Fruit fly (Drosophila melanogaster) whole organism, pupa: ENCODE data around the gene Cdc16.
A peak's percentile ranks its signal among the peaks of the same experiment; 100 is the strongest.

ENCODE experiments used
- CG12605 ChIP-seq: fragments of 200-800 bp; sonication (Bioruptor generic); IDR thresholded peaks from 2 replicates; pipeline ENCODE4 v1.3.6; 2022; ENCODE audit warnings: missing biosample characterization, missing genetic modification characterization
- CG13204 ChIP-seq: fragments of 200-800 bp; sonication (Bioruptor generic); optimal IDR thresholded peaks from 2 replicates; lab custom pipeline; 2018; ENCODE audit warnings: missing biosample characterization, mild to moderate bottlenecking, missing genetic modification characterization, moderate library complexity
- CG14655 ChIP-seq: fragments of 200-800 bp; sonication (Bioruptor generic); optimal IDR thresholded peaks from 3 replicates; lab custom pipeline; 2017; ENCODE audit warnings: mild to moderate bottlenecking, missing biosample characterization, missing genetic modification reagents, missing genetic modification characterization
- CG17806 ChIP-seq: fragments of 200-800 bp; sonication (Bioruptor generic); optimal IDR thresholded peaks from 2 replicates; lab custom pipeline; 2018; ENCODE audit warnings: missing biosample characterization, mild to moderate bottlenecking, missing genetic modification characterization, moderate library complexity
- CG34367 ChIP-seq: fragments of 200-800 bp; sonication (Bioruptor generic); optimal IDR thresholded peaks from 2 replicates; lab custom pipeline; 2018; ENCODE audit warnings: missing biosample characterization, mild to moderate bottlenecking, missing genetic modification characterization
- CG4496 ChIP-seq: fragments of 200-800 bp; sonication (Bioruptor generic); IDR thresholded peaks from 3 replicates; pipeline ENCODE4 v1.3.6; 2022; ENCODE audit warnings: missing biosample characterization, missing genetic modification characterization
- CG8159 ChIP-seq: fragments of 200-800 bp; sonication (Bioruptor generic); optimal IDR thresholded peaks from 3 replicates; lab custom pipeline; 2018; ENCODE audit warnings: missing biosample characterization, mild to moderate bottlenecking, missing genetic modification characterization, moderate library complexity
- CG9948 ChIP-seq: fragments of 200-800 bp; sonication (Bioruptor generic); optimal IDR thresholded peaks from 2 replicates; lab custom pipeline; 2018; ENCODE audit warnings: missing biosample characterization, mild to moderate bottlenecking, missing genetic modification characterization, moderate library complexity
- D1 ChIP-seq: fragments of 200-800 bp; sonication (Bioruptor generic); optimal IDR thresholded peaks from 2 replicates; lab custom pipeline; 2018; ENCODE audit warnings: missing biosample characterization, mild to moderate bottlenecking, missing genetic modification characterization, moderate library complexity
- EcR ChIP-seq: fragments of 200-800 bp; sonication (Bioruptor generic); optimal IDR thresholded peaks from 3 replicates; lab custom pipeline; 2019; ENCODE audit warnings: missing biosample characterization, missing genetic modification characterization, mild to moderate bottlenecking, moderate library complexity, missing genetic modification reagents
- Ets98B ChIP-seq: fragments of 200-800 bp; sonication (Bioruptor generic); IDR thresholded peaks from 2 replicates; pipeline ENCODE4 v1.3.6; 2022; ENCODE audit warnings: missing biosample characterization, missing genetic modification characterization
- Pif1A ChIP-seq: fragments of 200-800 bp; sonication (Bioruptor generic); optimal IDR thresholded peaks from 3 replicates; lab custom pipeline; 2016; ENCODE audit warnings: missing biosample characterization, missing genetic modification characterization
- fd96Ca ChIP-seq: fragments of 200-800 bp; sonication (Bioruptor generic); IDR thresholded peaks from 3 replicates; pipeline ENCODE4 v1.3.6; 2022; ENCODE audit warnings: missing biosample characterization, missing genetic modification characterization
- gl ChIP-seq: fragments of 200-800 bp; sonication (Bioruptor generic); optimal IDR thresholded peaks from 2 replicates; lab custom pipeline; 2018; ENCODE audit warnings: missing biosample characterization, mild to moderate bottlenecking, missing genetic modification characterization

- TF ChIP-seq gl (tag; lab: Kevin White, UChicago) = no peak
- TF ChIP-seq CG17806 = no peak
- TF ChIP-seq CG14655 (GFP tag; lab: Kevin White, UChicago) = no peak
- no peak for TF ChIP-seq CG4496
- no peak for TF ChIP-seq CG13204 (GFP tag; lab: Kevin White, UChicago)
- TF ChIP-seq D1 (tag; lab: Kevin White, UChicago) = no peak
- TF ChIP-seq CG34367 (tag; lab: Kevin White, UChicago) = no peak
- TF ChIP-seq Pif1A = no peak
- no peak for TF ChIP-seq CG9948 (tag; lab: Kevin White, UChicago)
- TF ChIP-seq Ets98B (GFP tag; lab: Robert Waterston, UW) = no peak
- TF ChIP-seq EcR (GFP tag; lab: Kevin White, UChicago) = peak; percentile 66
- no peak for TF ChIP-seq fd96Ca (GFP tag; lab: Robert Waterston, UW)
- no peak for TF ChIP-seq CG12605 (GFP tag; lab: Robert Waterston, UW)
- TF ChIP-seq CG8159 = no peak
Observed at dm6 chr3R:23284256-23284655, 3.3 kb downstream of the Cdc16 start.
